Fruit fly (Drosophila melanogaster): ENCODE data around the gene GstD2.

DNA sequence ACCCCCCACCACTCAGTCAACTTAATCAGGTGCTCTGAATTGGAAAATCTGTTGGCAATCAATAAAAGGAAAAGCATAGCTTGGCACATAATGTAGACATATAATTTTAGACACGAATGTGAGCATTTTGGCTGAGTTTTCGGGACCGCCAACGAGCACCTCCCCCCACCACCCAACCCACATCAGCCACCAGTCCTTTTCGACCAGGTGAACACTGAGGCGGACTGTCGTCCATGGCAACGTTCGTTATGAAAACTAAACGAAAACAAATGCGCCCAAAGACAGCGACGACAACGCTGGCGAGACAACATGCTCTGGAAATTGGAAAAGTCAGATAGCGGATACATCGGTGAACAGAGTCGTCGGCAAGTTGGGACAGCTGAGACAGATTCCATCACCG is 11.3 kb downstream of the GstD2 start, which contains the start of gene GstD11:
- TF ChIP-seq Nf-YC (tag; optimal IDR thresholded peaks at IDR 0.05) (no peak), bigmax (GFP tag; optimal IDR thresholded peaks at IDR 0.05) (no peak), pan (optimal IDR thresholded peaks at IDR 0.05) (no peak), pan (GFP tag; optimal IDR thresholded peaks at IDR 0.05 in 1 of 2, IDR thresholded peaks at IDR 0.05 in 1 of 2) (no peak), MBD-R2 (GFP tag; IDR thresholded peaks at IDR 0.05) (no peak), pros (GFP tag; optimal IDR thresholded peaks at IDR 0.05) (no peak), Chrac-16 (GFP tag; optimal IDR thresholded peaks at IDR 0.05) (no peak), CG17361 (GFP tag; IDR thresholded peaks at IDR 0.05) (no peak), Blimp-1 (GFP tag; optimal IDR thresholded peaks at IDR 0.05) (no peak), Dll (GFP tag; IDR thresholded peaks at IDR 0.05; ENCODE audit: partially characterized antibody) (no peak), CG42726 (GFP tag; IDR thresholded peaks at IDR 0.05; ENCODE audit: partially characterized antibody) (no peak), D19A (tag; optimal IDR thresholded peaks at IDR 0.05) (no peak), CG31388 (GFP tag; optimal IDR thresholded peaks at IDR 0.05) (no peak), croc (GFP tag; conservative IDR thresholded peaks at IDR 0.05) (no peak), gem (tag; optimal IDR thresholded peaks at IDR 0.05) (no peak)

Data from whole organism, embryonic.